Fruit fly (Drosophila melanogaster) whole organism, embryonic: ENCODE results near the gene aru.

ENCODE experiments used
- Aef1 ChIP-seq: fragments of 200-800 bp; sonication (Bioruptor generic); IDR thresholded peaks from 3 replicates; pipeline ENCODE4 v1.3.6; 2022; ENCODE audit warnings: missing biosample characterization, missing genetic modification characterization
- Bteb2 ChIP-seq: fragments of 200-800 bp; sonication (Bioruptor generic); optimal IDR thresholded peaks from 2 replicates; lab custom pipeline; 2016; ENCODE audit warnings: missing biosample characterization, missing genetic modification characterization
- CG10274 ChIP-seq: fragments of 200-800 bp; sonication (Bioruptor generic); optimal IDR thresholded peaks from 3 replicates; lab custom pipeline; 2017; ENCODE audit warnings: missing biosample characterization, mild to moderate bottlenecking, missing genetic modification characterization
- CG10565 ChIP-seq: fragments of 200-800 bp; sonication (Bioruptor generic); optimal IDR thresholded peaks from 3 replicates; lab custom pipeline; 2016; ENCODE audit warnings: missing biosample characterization, mild to moderate bottlenecking, missing genetic modification characterization
- CG13287 ChIP-seq: fragments of 200-800 bp; sonication (Bioruptor generic); IDR thresholded peaks from 2 replicates; pipeline ENCODE4 v1.3.6; 2022; ENCODE audit warnings: missing biosample characterization, missing genetic modification characterization; ENCODE audit not compliant: partially characterized antibody
- CG14441 ChIP-seq: fragments of 200-800 bp; sonication (Bioruptor generic); IDR thresholded peaks from 2 replicates; pipeline ENCODE4 v1.3.6; 2022; ENCODE audit warnings: missing biosample characterization, missing genetic modification characterization
- CG15011 ChIP-seq: fragments of 200-800 bp; sonication (Bioruptor generic); optimal IDR thresholded peaks from 3 replicates; lab custom pipeline; 2018; ENCODE audit warnings: missing biosample characterization, mild to moderate bottlenecking, missing genetic modification characterization
- CG18011 ChIP-seq: fragments of 200-800 bp; sonication (Bioruptor generic); optimal IDR thresholded peaks from 2 replicates; lab custom pipeline; 2017; ENCODE audit warnings: missing biosample characterization, missing genetic modification characterization, mild to moderate bottlenecking, moderate library complexity, missing genotype
- CG2678 ChIP-seq: fragments of 200-800 bp; sonication (Bioruptor generic); optimal IDR thresholded peaks from 3 replicates; lab custom pipeline; 2019; ENCODE audit warnings: missing biosample characterization, mild to moderate bottlenecking, missing genetic modification characterization, moderate library complexity
- CG31388 ChIP-seq: fragments of 200-800 bp; sonication (Bioruptor generic); optimal IDR thresholded peaks from 2 replicates; lab custom pipeline; 2016; ENCODE audit warnings: missing biosample characterization, missing genetic modification characterization
- CG31441 ChIP-seq: fragments of 200-800 bp; sonication (Bioruptor generic); IDR thresholded peaks from 2 replicates; pipeline ENCODE4 v1.3.6; 2022; ENCODE audit warnings: missing biosample characterization, missing genetic modification characterization
- CG32772 ChIP-seq: fragments of 200-800 bp; sonication (Bioruptor generic); IDR thresholded peaks from 2 replicates; pipeline ENCODE4 v1.3.6; 2022; ENCODE audit warnings: missing biosample characterization, missing genetic modification characterization
- CG34376 ChIP-seq: fragments of 200-800 bp; sonication (Bioruptor generic); optimal IDR thresholded peaks from 2 replicates; lab custom pipeline; 2018; ENCODE audit warnings: missing biosample characterization, mild to moderate bottlenecking, missing genetic modification characterization
- CG4328 ChIP-seq: fragments of 200-800 bp; sonication (Bioruptor generic); optimal IDR thresholded peaks from 3 replicates; lab custom pipeline; 2017; ENCODE audit warnings: missing biosample characterization, missing genetic modification reagents, missing genetic modification characterization
- CG6175 ChIP-seq: fragments of 200-800 bp; sonication (Bioruptor generic); IDR thresholded peaks from 3 replicates; pipeline ENCODE4 v1.3.6; 2022; ENCODE audit warnings: missing biosample characterization, missing genetic modification characterization
- CG6254 ChIP-seq: fragments of 200-800 bp; sonication (Bioruptor generic); optimal IDR thresholded peaks from 3 replicates; lab custom pipeline; 2017; ENCODE audit warnings: mild to moderate bottlenecking, missing biosample characterization, missing genetic modification reagents, missing genetic modification characterization
- CG6765 ChIP-seq: fragments of 200-800 bp; sonication (Bioruptor generic); optimal IDR thresholded peaks from 3 replicates; lab custom pipeline; 2017; ENCODE audit warnings: missing biosample characterization, mild to moderate bottlenecking, missing genetic modification characterization
- CG7357 ChIP-seq: fragments of 200-800 bp; sonication (Bioruptor generic); IDR thresholded peaks from 3 replicates; pipeline ENCODE4 v1.3.6; 2022; ENCODE audit warnings: missing biosample characterization, missing genetic modification characterization
- CG7372 ChIP-seq: fragments of 200-800 bp; sonication (Bioruptor generic); IDR thresholded peaks from 2 replicates; pipeline ENCODE4 v1.3.6; 2022; ENCODE audit warnings: missing biosample characterization, missing genetic modification characterization
- CG8290 ChIP-seq, 3 experiments: fragments of 200-800 bp; sonication (Bioruptor generic); optimal IDR thresholded peaks; 2 replicates each; lab custom pipeline; 2016 to 2019; ENCODE audit warnings: missing biosample characterization in 3 of 3, missing genetic modification characterization in 3 of 3, mild to moderate bottlenecking in 2 of 3, moderate library complexity in 1 of 3
- CHES-1-like ChIP-seq: fragments of 200-800 bp; sonication (Bioruptor generic); optimal IDR thresholded peaks from 2 replicates; lab custom pipeline; 2016; ENCODE audit warnings: missing biosample characterization, missing genetic modification characterization
- CoRest ChIP-seq: fragments of 200-800 bp; sonication (Bioruptor generic); optimal IDR thresholded peaks from 3 replicates; lab custom pipeline; 2018; ENCODE audit warnings: missing biosample characterization, mild to moderate bottlenecking, missing genetic modification characterization, moderate library complexity
- Gsc ChIP-seq: fragments of 200-800 bp; sonication (Bioruptor generic); IDR thresholded peaks from 2 replicates; pipeline ENCODE4 v1.3.6; 2022; ENCODE audit warnings: missing biosample characterization, missing genetic modification characterization
- HLHmδ ChIP-seq: fragments of 200-800 bp; sonication (Bioruptor generic); optimal IDR thresholded peaks from 2 replicates; lab custom pipeline; 2018; ENCODE audit warnings: missing biosample characterization, mild to moderate bottlenecking, missing genetic modification characterization, moderate library complexity
- HmgZ ChIP-seq: fragments of 200-800 bp; sonication (Bioruptor generic); optimal IDR thresholded peaks from 2 replicates; lab custom pipeline; 2018; ENCODE audit warnings: missing biosample characterization, mild to moderate bottlenecking, missing genetic modification characterization
- Hr78 ChIP-seq, 2 experiments: fragments of 200-800 bp in 1 of 2; fragments of >200 bp in 1 of 2; sonication (Bioruptor generic) in 1 of 2; optimal IDR thresholded peaks; 2 replicates each; lab custom pipeline; 2017 to 2019; ENCODE audit warnings: missing biosample characterization in 2 of 2, missing genetic modification characterization in 2 of 2, mild to moderate bottlenecking in 1 of 2, moderate library complexity in 1 of 2
- Lpt ChIP-seq: fragments of >200 bp; optimal IDR thresholded peaks from 2 replicates; lab custom pipeline; 2018; ENCODE audit warnings: missing biosample characterization, missing genetic modification characterization
- MESR4 ChIP-seq: fragments of 200-800 bp; sonication (Bioruptor generic); optimal IDR thresholded peaks from 2 replicates; lab custom pipeline; 2018; ENCODE audit warnings: missing biosample characterization, mild to moderate bottlenecking, missing genetic modification characterization, moderate library complexity
- Max ChIP-seq: fragments of 200-800 bp; sonication (Bioruptor generic); optimal IDR thresholded peaks from 2 replicates; lab custom pipeline; 2016; ENCODE audit warnings: missing biosample characterization, mild to moderate bottlenecking, missing genetic modification characterization
- Nf-YC ChIP-seq: fragments of 200-800 bp; optimal IDR thresholded peaks from 3 replicates; lab custom pipeline; 2019; ENCODE audit warnings: missing biosample characterization, mild to moderate bottlenecking, missing genetic modification characterization, moderate library complexity
- Ptx1 ChIP-seq: fragments of 200-800 bp; sonication (Bioruptor generic); IDR thresholded peaks from 2 replicates; pipeline ENCODE4 v1.3.6; 2022; ENCODE audit warnings: missing biosample characterization, missing genetic modification characterization
- Rx ChIP-seq: fragments of 200-800 bp; sonication (Bioruptor generic); IDR thresholded peaks from 2 replicates; pipeline ENCODE4 v1.3.6; 2022; ENCODE audit warnings: missing biosample characterization, missing genetic modification characterization
- Spps ChIP-seq: fragments of 200-800 bp; sonication (Bioruptor generic); optimal IDR thresholded peaks from 2 replicates; lab custom pipeline; 2018; ENCODE audit warnings: missing biosample characterization, mild to moderate bottlenecking, missing genetic modification characterization
- Taf1 ChIP-seq: fragments of 200-800 bp; sonication (Bioruptor generic); IDR thresholded peaks from 2 replicates; pipeline ENCODE4 v1.3.6; 2022; ENCODE audit warnings: missing biosample characterization, missing genetic modification characterization
- Xbp1 ChIP-seq: fragments of 200-800 bp; sonication (Bioruptor generic); optimal IDR thresholded peaks from 3 replicates; lab custom pipeline; 2016; ENCODE audit warnings: missing biosample characterization, mild to moderate bottlenecking, missing genetic modification characterization
- bcd ChIP-seq: fragments of 200-800 bp; sonication (Bioruptor generic); optimal IDR thresholded peaks from 2 replicates; lab custom pipeline; 2017; ENCODE audit warnings: missing biosample characterization, mild to moderate bottlenecking, missing genetic modification characterization
- bsh ChIP-seq, 2 experiments: fragments of 200-800 bp; sonication (Bioruptor generic); optimal IDR thresholded peaks; 2 replicates each; lab custom pipeline; 2017 to 2018; ENCODE audit warnings: mild to moderate bottlenecking in 2 of 2, missing biosample characterization in 2 of 2, missing genetic modification characterization in 2 of 2, moderate library complexity in 1 of 2
- dimm ChIP-seq: fragments of 200-800 bp; sonication (Bioruptor generic); IDR thresholded peaks from 2 replicates; pipeline ENCODE4 v1.3.6; 2022; ENCODE audit warnings: missing biosample characterization, missing genetic modification characterization
- ems ChIP-seq: fragments of 200-800 bp; sonication (Bioruptor generic); optimal IDR thresholded peaks from 3 replicates; lab custom pipeline; 2016; ENCODE audit warnings: missing biosample characterization, missing genetic modification characterization
- eve ChIP-seq, 2 experiments: fragments of >200 bp; optimal IDR thresholded peaks; 2 replicates each; lab custom pipeline; 2017; ENCODE audit warnings: missing biosample characterization in 2 of 2, missing genetic modification characterization in 2 of 2
- fu2 ChIP-seq: fragments of 200-800 bp; sonication (Bioruptor generic); optimal IDR thresholded peaks from 2 replicates; lab custom pipeline; 2016; ENCODE audit warnings: missing biosample characterization, missing genetic modification characterization
- kah ChIP-seq: fragments of 200-800 bp; sonication (Bioruptor generic); optimal IDR thresholded peaks from 2 replicates; lab custom pipeline; 2018; ENCODE audit warnings: missing biosample characterization, mild to moderate bottlenecking, missing genetic modification characterization
- oc ChIP-seq: fragments of 200-800 bp; sonication (Bioruptor generic); optimal IDR thresholded peaks from 2 replicates; lab custom pipeline; 2018; ENCODE audit warnings: missing biosample characterization, mild to moderate bottlenecking, missing genetic modification characterization, moderate library complexity
- peb ChIP-seq: fragments of 200-800 bp; sonication (Bioruptor generic); IDR thresholded peaks from 2 replicates; pipeline ENCODE4 v1.3.6; 2022; ENCODE audit warnings: missing biosample characterization, missing genetic modification characterization
- ttk ChIP-seq: fragments of 200-800 bp; sonication (Bioruptor generic); IDR thresholded peaks from 2 replicates; pipeline ENCODE4 v2.1.2; 2022; ENCODE audit warnings: missing biosample characterization, missing genetic modification characterization
- tup ChIP-seq: fragments of 200-800 bp; sonication (Bioruptor generic); optimal IDR thresholded peaks from 2 replicates; lab custom pipeline; 2016; ENCODE audit warnings: missing biosample characterization, mild to moderate bottlenecking, missing genetic modification characterization, moderate library complexity
- unc-4 ChIP-seq: fragments of 200-800 bp; sonication (Bioruptor generic); IDR thresholded peaks from 2 replicates; pipeline ENCODE4 v1.3.6; 2022; ENCODE audit warnings: missing biosample characterization, missing genetic modification characterization; ENCODE audit not compliant: partially characterized antibody
- yki ChIP-seq: fragments of >200 bp; optimal IDR thresholded peaks from 3 replicates; lab custom pipeline; 2018
- zen ChIP-seq: fragments of 200-800 bp; sonication (Bioruptor generic); optimal IDR thresholded peaks from 3 replicates; lab custom pipeline; 2018; ENCODE audit warnings: missing biosample characterization, mild to moderate bottlenecking, missing genetic modification characterization, moderate library complexity

aru gene

DNA sequence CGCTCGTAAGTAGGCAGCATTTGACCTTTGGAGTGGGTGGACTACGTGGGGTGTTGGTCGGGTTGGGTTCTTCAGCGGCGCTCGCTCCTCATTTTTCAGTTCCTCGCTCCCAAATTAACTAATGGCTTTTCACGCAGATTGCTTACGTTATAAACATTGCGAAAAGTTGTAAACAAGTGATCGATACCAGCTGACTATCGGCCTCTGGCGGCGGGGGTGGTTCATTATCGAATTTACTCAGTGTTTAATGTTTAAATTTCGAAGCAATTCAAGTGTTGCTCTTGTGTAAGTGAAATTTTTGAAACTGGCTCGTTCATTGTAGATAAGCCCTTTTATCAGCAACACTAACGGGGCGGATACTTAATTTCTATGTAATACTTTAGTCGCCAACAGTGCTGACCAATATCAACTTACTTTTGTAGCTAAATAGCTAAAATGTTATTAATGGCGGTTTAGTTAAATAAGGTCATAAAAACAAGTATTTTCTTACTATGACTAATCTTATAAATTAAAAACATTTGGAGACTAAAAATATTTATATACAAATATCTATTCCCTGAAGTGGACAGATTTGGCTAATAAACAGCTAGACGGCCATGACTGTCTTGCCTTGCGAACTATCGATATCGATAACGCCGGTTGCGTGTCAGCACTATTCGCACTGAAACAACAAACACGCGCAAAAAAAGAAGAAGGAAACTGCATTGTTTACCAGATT is 48.7 kb downstream of the aru start, which contains the start of the genes PGAP2 and Clp (continued):
- peak; percentile 61 for TF ChIP-seq Max (GFP tag; lab: Kevin White, UChicago)
- TF ChIP-seq CG7357, result peak; percentile 59; the same call in 1 of the 3 replicates
- peak; percentile 47 for TF ChIP-seq CG15011 (GFP tag; lab: Kevin White, UChicago)
- peak; percentile 80 for TF ChIP-seq CG2678 (tag; lab: Kevin White, UChicago)
- TF ChIP-seq kah (GFP tag; lab: Kevin White, UChicago), result no peak
- TF ChIP-seq unc-4 (GFP tag; lab: Robert Waterston, UW), result peak; percentile 57; the same call in 1 of the 2 replicates
- peak; percentile 80 for TF ChIP-seq HmgZ (tag; lab: Kevin White, UChicago)
- peak; percentile 76 for TF ChIP-seq CG32772 (GFP tag; lab: Robert Waterston, UW)
- no peak for TF ChIP-seq CG6765 (GFP tag; lab: Kevin White, UChicago)
- peak; percentile 52; the same call in 1 of the 2 replicates for TF ChIP-seq Rx
- TF ChIP-seq CG31388 (GFP tag; lab: Kevin White, UChicago), result peak; percentile 34
- TF ChIP-seq Aef1 (GFP tag; lab: Robert Waterston, UW), result peak; percentile 82
- TF ChIP-seq CG34376 (GFP tag; lab: Kevin White, UChicago), result no peak
- peak; percentile 45; the same call in 1 of the 3 replicates for TF ChIP-seq CG6175 (GFP tag; lab: Robert Waterston, UW)
- peak; percentile 62 for TF ChIP-seq zen (tag; lab: Kevin White, UChicago)
- no peak for TF ChIP-seq eve (GFP tag; optimal IDR thresholded peaks at IDR 0.05; lab: Kevin White, UChicago)
- TF ChIP-seq CG7372 (GFP tag; lab: Robert Waterston, UW), result peak; percentile 93
- TF ChIP-seq CG31441 (GFP tag; lab: Robert Waterston, UW), result peak; percentile 73
- no peak for TF ChIP-seq Gsc
- no peak for TF ChIP-seq CG10565 (GFP tag; lab: Kevin White, UChicago)
- TF ChIP-seq CG14441 (GFP tag; lab: Robert Waterston, UW), result peak; percentile 76
- no peak for TF ChIP-seq yki (lab: Kevin White, UChicago)
- peak; percentile 73 for TF ChIP-seq bcd (GFP tag; lab: Kevin White, UChicago)
- peak; percentile 46 for TF ChIP-seq Bteb2
- peak; percentile 48 for TF ChIP-seq CG4328 (GFP tag; lab: Kevin White, UChicago)
- no peak for TF ChIP-seq HLHmδ (GFP tag; lab: Kevin White, UChicago)
- peak; percentile 24; the same call in 1 of the 2 replicates for TF ChIP-seq Taf1 (GFP tag; lab: Robert Waterston, UW)
- peak; percentile 44; the same call in 1 of the 2 replicates for TF ChIP-seq dimm (GFP tag; lab: Robert Waterston, UW)
- TF ChIP-seq Lpt, result no peak
- no peak for TF ChIP-seq Hr78 (GFP tag; optimal IDR thresholded peaks at IDR 0.05; lab: Kevin White, UChicago)
- TF ChIP-seq oc (tag; lab: Kevin White, UChicago), result peak; percentile 38
- TF ChIP-seq ems, result peak; percentile 41
- peak; percentile 13 for TF ChIP-seq tup (GFP tag; lab: Kevin White, UChicago)
- peak; percentile 30 for TF ChIP-seq CHES-1-like
- peak in 1 of 2 experiments; percentile 72 for TF ChIP-seq bsh (GFP tag; optimal IDR thresholded peaks at IDR 0.05; lab: Kevin White, UChicago)
- peak; percentile 87 for TF ChIP-seq CoRest (tag; lab: Kevin White, UChicago)
- TF ChIP-seq Spps, result peak; percentile 57
- peak; percentile 81 for TF ChIP-seq CG8290 (GFP tag; optimal IDR thresholded peaks at IDR 0.05; lab: Kevin White, UChicago)
- no peak for TF ChIP-seq CG8290 (tag; optimal IDR thresholded peaks at IDR 0.05; lab: Kevin White, UChicago)
- TF ChIP-seq Ptx1 (GFP tag; lab: Robert Waterston, UW), result peak; percentile 89
- TF ChIP-seq CG6254 (GFP tag; lab: Kevin White, UChicago), result no peak
- TF ChIP-seq MESR4 (GFP tag; lab: Kevin White, UChicago), result no peak
- peak; percentile 64 for TF ChIP-seq Nf-YC (tag; lab: Kevin White, UChicago)
- TF ChIP-seq Xbp1 (GFP tag; lab: Kevin White, UChicago), result peak; percentile 81
- peak; percentile 72 for TF ChIP-seq ttk (GFP tag; lab: Robert Waterston, UW)
- TF ChIP-seq CG13287 (GFP tag; lab: Robert Waterston, UW), result peak; percentile 70; the same call in 1 of the 2 replicates
- peak; percentile 57; the same call in 1 of the 2 replicates for TF ChIP-seq peb (GFP tag; lab: Robert Waterston, UW)
- TF ChIP-seq CG18011, result peak; percentile 9
- peak; percentile 11 for TF ChIP-seq fu2
- no peak for TF ChIP-seq CG10274 (GFP tag; lab: Kevin White, UChicago)
